Fruit fly (Drosophila melanogaster) whole organism: ENCODE data around the gene Nbr.

Experiments
- CG8478 ChIP-seq: fragments of >200 bp; optimal IDR thresholded peaks from 2 replicates; lab custom pipeline; 2018; ENCODE audit warnings: inconsistent platforms
- Dll ChIP-seq: fragments of >200 bp; optimal IDR thresholded peaks from 2 replicates; lab custom pipeline; 2017
- EcR ChIP-seq, 2 experiments: fragments of >200 bp; optimal IDR thresholded peaks; 2 replicates each; lab custom pipeline; 2017; ENCODE audit warnings: missing biosample characterization in 2 of 2, missing genetic modification characterization in 2 of 2, missing genetic modification reagents in 2 of 2
- pan ChIP-seq: fragments of >200 bp; optimal IDR thresholded peaks from 2 replicates; lab custom pipeline; 2017
- psq ChIP-seq: fragments of >200 bp; optimal IDR thresholded peaks from 2 replicates; lab custom pipeline; 2017
- usp ChIP-seq: fragments of >200 bp; optimal IDR thresholded peaks from 2 replicates; lab custom pipeline; 2017; ENCODE audit warnings: missing biosample characterization, missing genetic modification characterization, mixed read lengths

- TF ChIP-seq CG8478 (lab: Kevin White, UChicago) (no peak), Dll (lab: Kevin White, UChicago) (no peak), EcR (GFP tag; optimal IDR thresholded peaks at IDR 0.05; lab: Kevin White, UChicago) (no peak), psq (lab: Kevin White, UChicago) (no peak), usp (no peak), pan (no peak)
Observed at dm6 chr2L:21195331-21195730, 32.4 kb upstream of the Nbr start.
